Worm (Caenorhabditis elegans) whole organism, L3 larva: ENCODE results near the gene ZK228.4.

ENCODE experiments used
- R02D3.7 ChIP-seq: fragments of 150-350 bp; optimal IDR thresholded peaks from 2 replicates; lab custom pipeline; 2014; ENCODE audit warnings: missing biosample characterization, missing genetic modification characterization
- ZK546.5 ChIP-seq: sonication (generic microtip); optimal IDR thresholded peaks from 2 replicates; lab custom pipeline; 2017; ENCODE audit warnings: missing biosample characterization, missing genetic modification characterization
- ama-1 ChIP-seq: fragments of 150-350 bp; optimal IDR thresholded peaks from 2 replicates; lab custom pipeline; 2018
- ceh-16 ChIP-seq: sonication (generic microtip); optimal IDR thresholded peaks from 2 replicates; lab custom pipeline; 2017; ENCODE audit warnings: missing biosample characterization, missing genetic modification characterization
- ceh-28 ChIP-seq: fragments of 150-350 bp; optimal IDR thresholded peaks from 2 replicates; lab custom pipeline; 2014; ENCODE audit warnings: missing biosample characterization, missing genetic modification reagents, missing genetic modification characterization
- ceh-82 ChIP-seq: fragments of 150-350 bp; optimal IDR thresholded peaks from 2 replicates; lab custom pipeline; 2014; ENCODE audit warnings: missing biosample characterization, missing genetic modification characterization
- ceh-9 ChIP-seq: sonication (generic microtip); optimal IDR thresholded peaks from 2 replicates; lab custom pipeline; 2018; ENCODE audit warnings: missing biosample characterization, missing genetic modification characterization
- daf-12 ChIP-seq: fragments of 150-350 bp; optimal IDR thresholded peaks from 2 replicates; lab custom pipeline; 2014; ENCODE audit warnings: missing biosample characterization, missing genetic modification reagents, missing genetic modification characterization
- egl-27 ChIP-seq: sonication (generic microtip); optimal IDR thresholded peaks from 4 replicates; lab custom pipeline; 2017; ENCODE audit warnings: missing biosample characterization, missing genetic modification reagents, missing genetic modification characterization
- egl-5 ChIP-seq: fragments of 150-350 bp; optimal IDR thresholded peaks from 2 replicates; lab custom pipeline; 2017; ENCODE audit warnings: missing biosample characterization, missing genetic modification reagents, missing genetic modification characterization, inconsistent platforms
- elt-1 ChIP-seq: fragments of 150-350 bp; optimal IDR thresholded peaks from 2 replicates; lab custom pipeline; 2014; ENCODE audit warnings: missing biosample characterization, missing genetic modification characterization
- elt-2 ChIP-seq: sonication (generic microtip); optimal IDR thresholded peaks from 2 replicates; lab custom pipeline; 2016; ENCODE audit warnings: missing genetic modification reagents, mild to moderate bottlenecking, missing genetic modification characterization, missing compliant biosample characterization
- eor-1 ChIP-seq, 2 experiments: fragments of 150-350 bp; optimal IDR thresholded peaks; 2 replicates each; lab custom pipeline; 2014 to 2018; ENCODE audit warnings: missing biosample characterization in 2 of 2, missing genetic modification characterization in 2 of 2
- fkh-2 ChIP-seq: fragments of 150-350 bp; optimal IDR thresholded peaks from 2 replicates; lab custom pipeline; 2014; ENCODE audit warnings: missing biosample characterization, missing genetic modification reagents, missing genetic modification characterization
- fos-1 ChIP-seq: fragments of 150-350 bp; optimal IDR thresholded peaks from 2 replicates; lab custom pipeline; 2014; ENCODE audit warnings: missing biosample characterization, missing genetic modification characterization
- hmg-11 ChIP-seq: sonication (generic microtip); optimal IDR thresholded peaks from 2 replicates; lab custom pipeline; 2016; ENCODE audit warnings: missing genetic modification characterization, missing compliant biosample characterization
- jun-1 ChIP-seq: fragments of 150-350 bp; optimal IDR thresholded peaks from 2 replicates; lab custom pipeline; 2014; ENCODE audit warnings: missing biosample characterization, missing genetic modification reagents, missing genetic modification characterization
- lin-15B ChIP-seq: fragments of 150-350 bp; optimal IDR thresholded peaks from 2 replicates; lab custom pipeline; 2014; ENCODE audit warnings: missing biosample characterization, missing genetic modification characterization
- mdl-1 ChIP-seq: fragments of 150-350 bp; optimal IDR thresholded peaks from 2 replicates; lab custom pipeline; 2014; ENCODE audit warnings: missing biosample characterization, missing genetic modification characterization
- mml-1 ChIP-seq: fragments of 150-350 bp; sonication (generic microtip); optimal IDR thresholded peaks from 3 replicates; lab custom pipeline; 2014; ENCODE audit warnings: missing biosample characterization, missing genetic modification characterization
- nfya-1 ChIP-seq: sonication (generic microtip); optimal IDR thresholded peaks from 2 replicates; lab custom pipeline; 2017; ENCODE audit warnings: missing genetic modification characterization, mild to moderate bottlenecking, missing compliant biosample characterization, antibody characterized with exemption, moderate library complexity; ENCODE audit not compliant: insufficient read depth
- nhr-237 ChIP-seq: fragments of 150-350 bp; optimal IDR thresholded peaks from 2 replicates; lab custom pipeline; 2014; ENCODE audit warnings: missing biosample characterization, missing genetic modification characterization
- nhr-25 ChIP-seq: sonication (generic microtip); optimal IDR thresholded peaks from 2 replicates; lab custom pipeline; 2017; ENCODE audit warnings: missing biosample characterization, missing genetic modification characterization
- nhr-28 ChIP-seq: fragments of 150-350 bp; optimal IDR thresholded peaks from 2 replicates; lab custom pipeline; 2014; ENCODE audit warnings: missing biosample characterization, missing genetic modification characterization
- nhr-43 ChIP-seq: sonication (generic microtip); optimal IDR thresholded peaks from 2 replicates; lab custom pipeline; 2016; ENCODE audit warnings: mild to moderate bottlenecking, missing genetic modification characterization, missing compliant biosample characterization; ENCODE audit not compliant: poor library complexity, severe bottlenecking
- nhr-67 ChIP-seq: fragments of 150-350 bp; optimal IDR thresholded peaks from 2 replicates; lab custom pipeline; 2014; ENCODE audit warnings: missing biosample characterization, missing genetic modification characterization
- nhr-76 ChIP-seq: fragments of 150-350 bp; sonication (generic microtip); optimal IDR thresholded peaks from 5 replicates; lab custom pipeline; 2014; ENCODE audit warnings: missing biosample characterization, missing genetic modification characterization
- pha-4 ChIP-seq: fragments of 150-350 bp; optimal IDR thresholded peaks from 2 replicates; lab custom pipeline; 2014; ENCODE audit warnings: missing biosample characterization, missing genetic modification reagents, missing genetic modification characterization
- pqm-1 ChIP-seq: fragments of 150-350 bp; optimal IDR thresholded peaks from 2 replicates; lab custom pipeline; 2017; ENCODE audit warnings: missing biosample characterization, missing genetic modification characterization, inconsistent platforms
- sea-2 ChIP-seq: fragments of 150-350 bp; sonication (generic microtip); optimal IDR thresholded peaks from 4 replicates; lab custom pipeline; 2014; ENCODE audit warnings: missing biosample characterization, missing genetic modification reagents, missing genetic modification characterization
- skn-1 ChIP-seq: fragments of 150-350 bp; optimal IDR thresholded peaks from 2 replicates; lab custom pipeline; 2014; ENCODE audit warnings: missing biosample characterization, missing genetic modification characterization
- tbx-2 ChIP-seq: sonication (generic microtip); optimal IDR thresholded peaks from 2 replicates; lab custom pipeline; 2016; ENCODE audit warnings: mild to moderate bottlenecking, missing genetic modification characterization, missing compliant biosample characterization
- unc-39 ChIP-seq: sonication (generic microtip); optimal IDR thresholded peaks from 4 replicates; lab custom pipeline; 2017; ENCODE audit warnings: missing biosample characterization, missing genetic modification characterization
- unc-62 ChIP-seq: fragments of 150-350 bp; sonication (generic microtip); optimal IDR thresholded peaks from 4 replicates; lab custom pipeline; 2014; ENCODE audit warnings: missing biosample characterization, missing genetic modification reagents, missing genetic modification characterization
- ztf-11 ChIP-seq: fragments of 150-350 bp; optimal IDR thresholded peaks from 2 replicates; lab custom pipeline; 2014; ENCODE audit warnings: missing biosample characterization, missing genetic modification characterization
- ztf-4 ChIP-seq: fragments of 150-350 bp; optimal IDR thresholded peaks from 2 replicates; lab custom pipeline; 2014; ENCODE audit warnings: missing biosample characterization, missing genetic modification characterization

Gene ZK228.4

DNA sequence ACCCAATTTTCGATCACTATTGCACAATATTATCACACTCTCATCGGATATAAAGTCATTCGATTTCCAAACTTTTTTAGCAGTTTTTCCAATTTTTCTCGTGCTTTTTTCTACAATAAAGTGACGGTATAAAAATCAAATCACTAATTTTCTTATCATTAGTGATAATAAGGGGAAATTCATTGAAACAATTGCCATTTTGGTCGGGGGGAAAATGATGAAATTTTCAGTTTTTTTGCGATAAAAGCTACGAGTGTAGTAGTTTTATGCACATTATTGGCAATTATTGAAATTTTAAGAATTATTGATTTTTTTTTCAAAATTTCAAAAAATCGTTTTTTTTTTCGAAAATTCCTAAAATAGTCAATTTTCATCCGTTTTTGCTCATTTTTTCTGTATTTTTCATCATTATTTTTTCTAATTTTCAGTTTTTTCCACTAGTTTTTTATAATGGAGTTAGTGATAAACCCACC is at the start of gene ZK228.4:
TSS of gene ZK228.4 (plus strand) at position 423 of the 473 bp plus-strand sequence.
- TF ChIP-seq fkh-2 (tag; lab: Kevin White, UChicago) (no peak), ztf-4 (tag; lab: Kevin White, UChicago) (no peak), hmg-11 (tag; lab: Kevin White, UChicago) (no peak), pqm-1 (tag; lab: Kevin White, UChicago) (peak; percentile 13), jun-1 (no peak), sea-2 (no peak), unc-62 (no peak), skn-1 (no peak), tbx-2 (tag; lab: Kevin White, UChicago) (no peak), ceh-28 (tag; lab: Kevin White, UChicago) (peak; percentile 21), ceh-82 (tag; lab: Kevin White, UChicago) (no peak), fos-1 (no peak), nhr-67 (no peak), elt-1 (tag; lab: Kevin White, UChicago) (no peak), eor-1 (tag; optimal IDR thresholded peaks at IDR 0.05; lab: Kevin White, UChicago) (no peak), egl-27 (tag; lab: Kevin White, UChicago) (no peak), elt-2 (tag; lab: Kevin White, UChicago) (peak; percentile 86)

DNA sequence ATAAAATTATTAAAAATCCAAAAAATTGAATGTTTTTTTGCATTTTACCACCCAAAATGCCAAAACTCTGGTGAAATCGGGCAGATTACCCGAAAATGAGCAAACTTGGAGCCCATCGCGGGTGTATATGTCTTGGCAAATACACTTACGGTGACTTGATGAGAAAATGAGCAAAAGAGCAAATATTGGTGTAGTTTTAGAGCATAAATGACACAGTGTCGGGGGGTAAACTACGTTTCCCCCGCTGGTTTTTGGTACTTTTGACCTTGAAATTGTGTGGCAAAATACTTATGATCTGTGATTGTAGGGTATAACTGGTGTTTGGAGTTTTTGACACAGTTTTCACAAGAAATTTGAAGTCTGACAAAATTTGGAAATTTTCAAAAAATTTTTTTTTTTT is 49.7 kb upstream of the ZK228.4 start, which contains the start of gene ZK262.2:
TSS of gene ZK262.2 (minus strand) at position 101 of the 400 bp plus-strand sequence.
- TF ChIP-seq pha-4 (tag; lab: Kevin White, UChicago) (peak; percentile 9), tbx-2 (tag; lab: Kevin White, UChicago) (no peak)

ce11 chrV:18414051-18414450 is 48.5 kb upstream of the ZK228.4 start, which contains the start of gene txt-8:
Gene txt-8, plus strand, starts transcription at chrV:18414351.
- TF ChIP-seq pha-4 (tag; lab: Kevin White, UChicago), result peak; percentile 1
- no peak for TF ChIP-seq ama-1 (lab: Kevin White, UChicago)
- TF ChIP-seq, all 47 proteins: peak for 1

DNA sequence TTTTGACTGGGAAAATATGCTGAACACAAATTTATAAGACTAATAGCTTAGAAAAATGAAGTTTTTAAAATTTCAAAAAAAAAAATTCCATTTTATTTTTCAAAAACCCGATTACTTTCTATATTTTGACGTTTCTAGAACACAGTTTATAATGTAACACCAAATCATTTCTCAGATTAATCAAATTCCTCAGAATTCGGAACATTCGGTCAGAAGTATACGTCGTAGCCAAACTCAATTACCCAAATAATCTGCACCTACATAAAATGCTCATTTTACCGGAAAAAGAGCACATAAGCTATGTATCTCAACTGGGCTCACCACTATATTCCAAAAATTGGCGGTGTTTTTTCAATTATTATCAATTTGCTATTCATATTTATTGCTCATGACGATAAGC is 41.8 kb upstream of the ZK228.4 start, which contains the start of gene srj-26:
TSS of gene srj-26 (plus strand) at position 301 of the 400 bp plus-strand sequence.
- no peak for TF ChIP-seq nhr-43
- TF ChIP-seq lin-15B, result no peak
- no peak for TF ChIP-seq pqm-1 (tag; lab: Kevin White, UChicago)
- no peak for TF ChIP-seq elt-1 (tag; lab: Kevin White, UChicago)
- no peak for TF ChIP-seq fkh-2 (tag; lab: Kevin White, UChicago)
- no peak for TF ChIP-seq nfya-1 (tag; lab: Kevin White, UChicago)
- no peak for TF ChIP-seq ZK546.5 (tag; lab: Kevin White, UChicago)
- no peak for TF ChIP-seq egl-5 (tag; lab: Kevin White, UChicago)
- TF ChIP-seq tbx-2 (tag; lab: Kevin White, UChicago), result no peak
- no peak for TF ChIP-seq skn-1
- TF ChIP-seq nhr-25 (tag; lab: Kevin White, UChicago), result no peak
- TF ChIP-seq ceh-9 (tag; lab: Kevin White, UChicago), result no peak
- TF ChIP-seq nhr-237 (tag; lab: Kevin White, UChicago), result no peak
- no peak for TF ChIP-seq R02D3.7
- no peak for TF ChIP-seq ceh-16 (tag; lab: Kevin White, UChicago)
- TF ChIP-seq unc-39 (tag; lab: Kevin White, UChicago), result no peak
- TF ChIP-seq mdl-1 (tag; lab: Kevin White, UChicago), result no peak

- TF ChIP-seq mdl-1 (tag; lab: Kevin White, UChicago), result no peak
- TF ChIP-seq mml-1 (tag; lab: Kevin White, UChicago), result no peak
- TF ChIP-seq egl-27 (tag; lab: Kevin White, UChicago), result no peak
- TF ChIP-seq nhr-43, result no peak
- TF ChIP-seq ztf-11, result no peak
- TF ChIP-seq daf-12 (tag; lab: Kevin White, UChicago), result no peak
- no peak for TF ChIP-seq nhr-76
- no peak for TF ChIP-seq pqm-1 (tag; lab: Kevin White, UChicago)
- no peak for TF ChIP-seq elt-1 (tag; lab: Kevin White, UChicago)
- no peak for TF ChIP-seq ZK546.5 (tag; lab: Kevin White, UChicago)
- no peak for TF ChIP-seq nhr-25 (tag; lab: Kevin White, UChicago)
- TF ChIP-seq nhr-237 (tag; lab: Kevin White, UChicago), result no peak
- TF ChIP-seq ama-1 (lab: Kevin White, UChicago), result no peak
- no peak for TF ChIP-seq nhr-28 (tag; lab: Kevin White, UChicago)
- no peak for TF ChIP-seq nhr-67
- TF ChIP-seq ceh-16 (tag; lab: Kevin White, UChicago), result no peak
Observed at ce11 chrV:18424471-18424870, 38.1 kb upstream of the ZK228.4 start, which contains the start of gene ZK262.4. Gene ZK262.4, minus strand, starts transcription at chrV:18424571.
